Worm (Caenorhabditis elegans) whole organism, L3 larva: ENCODE results near the gene nhr-154.

Source experiments
- R02D3.7 ChIP-seq: fragments of 150-350 bp; optimal IDR thresholded peaks from 2 replicates; lab custom pipeline; 2014; ENCODE audit warnings: missing biosample characterization, missing genetic modification characterization
- ceh-16 ChIP-seq: sonication (generic microtip); optimal IDR thresholded peaks from 2 replicates; lab custom pipeline; 2017; ENCODE audit warnings: missing biosample characterization, missing genetic modification characterization
- ceh-82 ChIP-seq: fragments of 150-350 bp; optimal IDR thresholded peaks from 2 replicates; lab custom pipeline; 2014; ENCODE audit warnings: missing biosample characterization, missing genetic modification characterization
- ceh-9 ChIP-seq: sonication (generic microtip); optimal IDR thresholded peaks from 2 replicates; lab custom pipeline; 2018; ENCODE audit warnings: missing biosample characterization, missing genetic modification characterization
- elt-1 ChIP-seq: fragments of 150-350 bp; optimal IDR thresholded peaks from 2 replicates; lab custom pipeline; 2014; ENCODE audit warnings: missing biosample characterization, missing genetic modification characterization
- elt-2 ChIP-seq: sonication (generic microtip); optimal IDR thresholded peaks from 2 replicates; lab custom pipeline; 2016; ENCODE audit warnings: missing genetic modification reagents, mild to moderate bottlenecking, missing genetic modification characterization, missing compliant biosample characterization
- eor-1 ChIP-seq, 2 experiments: fragments of 150-350 bp; optimal IDR thresholded peaks; 2 replicates each; lab custom pipeline; 2014 to 2018; ENCODE audit warnings: missing biosample characterization in 2 of 2, missing genetic modification characterization in 2 of 2
- fkh-10 ChIP-seq: sonication (generic microtip); optimal IDR thresholded peaks from 2 replicates; lab custom pipeline; 2017; ENCODE audit warnings: missing biosample characterization, missing genetic modification reagents, missing genetic modification characterization
- fkh-2 ChIP-seq: fragments of 150-350 bp; optimal IDR thresholded peaks from 2 replicates; lab custom pipeline; 2014; ENCODE audit warnings: missing biosample characterization, missing genetic modification reagents, missing genetic modification characterization
- jun-1 ChIP-seq: fragments of 150-350 bp; optimal IDR thresholded peaks from 2 replicates; lab custom pipeline; 2014; ENCODE audit warnings: missing biosample characterization, missing genetic modification reagents, missing genetic modification characterization
- lsy-12 ChIP-seq: sonication (generic microtip); optimal IDR thresholded peaks from 2 replicates; lab custom pipeline; 2016; ENCODE audit warnings: mild to moderate bottlenecking, missing genetic modification characterization, missing compliant biosample characterization
- mdl-1 ChIP-seq: fragments of 150-350 bp; optimal IDR thresholded peaks from 2 replicates; lab custom pipeline; 2014; ENCODE audit warnings: missing biosample characterization, missing genetic modification characterization
- mml-1 ChIP-seq: fragments of 150-350 bp; sonication (generic microtip); optimal IDR thresholded peaks from 3 replicates; lab custom pipeline; 2014; ENCODE audit warnings: missing biosample characterization, missing genetic modification characterization
- nfya-1 ChIP-seq: sonication (generic microtip); optimal IDR thresholded peaks from 2 replicates; lab custom pipeline; 2017; ENCODE audit warnings: missing genetic modification characterization, mild to moderate bottlenecking, missing compliant biosample characterization, antibody characterized with exemption, moderate library complexity; ENCODE audit not compliant: insufficient read depth
- nhr-11 ChIP-seq: fragments of 150-350 bp; optimal IDR thresholded peaks from 2 replicates; lab custom pipeline; 2014; ENCODE audit warnings: missing biosample characterization, missing genetic modification characterization
- nhr-12 ChIP-seq: fragments of 150-350 bp; optimal IDR thresholded peaks from 2 replicates; lab custom pipeline; 2014; ENCODE audit warnings: missing biosample characterization, missing genetic modification characterization
- nhr-23 ChIP-seq: fragments of 150-350 bp; optimal IDR thresholded peaks from 2 replicates; lab custom pipeline; 2014; ENCODE audit warnings: missing biosample characterization, missing genetic modification reagents, missing genetic modification characterization
- nhr-237 ChIP-seq: fragments of 150-350 bp; optimal IDR thresholded peaks from 2 replicates; lab custom pipeline; 2014; ENCODE audit warnings: missing biosample characterization, missing genetic modification characterization
- nhr-28 ChIP-seq: fragments of 150-350 bp; optimal IDR thresholded peaks from 2 replicates; lab custom pipeline; 2014; ENCODE audit warnings: missing biosample characterization, missing genetic modification characterization
- nhr-43 ChIP-seq: sonication (generic microtip); optimal IDR thresholded peaks from 2 replicates; lab custom pipeline; 2016; ENCODE audit warnings: mild to moderate bottlenecking, missing genetic modification characterization, missing compliant biosample characterization; ENCODE audit not compliant: poor library complexity, severe bottlenecking
- nhr-67 ChIP-seq: fragments of 150-350 bp; optimal IDR thresholded peaks from 2 replicates; lab custom pipeline; 2014; ENCODE audit warnings: missing biosample characterization, missing genetic modification characterization
- nhr-76 ChIP-seq: fragments of 150-350 bp; sonication (generic microtip); optimal IDR thresholded peaks from 5 replicates; lab custom pipeline; 2014; ENCODE audit warnings: missing biosample characterization, missing genetic modification characterization
- nhr-77 ChIP-seq: fragments of 150-350 bp; optimal IDR thresholded peaks from 2 replicates; lab custom pipeline; 2014; ENCODE audit warnings: missing biosample characterization, missing genetic modification characterization
- pha-4 ChIP-seq: fragments of 150-350 bp; optimal IDR thresholded peaks from 2 replicates; lab custom pipeline; 2014; ENCODE audit warnings: missing biosample characterization, missing genetic modification reagents, missing genetic modification characterization
- unc-39 ChIP-seq: sonication (generic microtip); optimal IDR thresholded peaks from 4 replicates; lab custom pipeline; 2017; ENCODE audit warnings: missing biosample characterization, missing genetic modification characterization

The nhr-154 gene

ce11 chrV:12137942-12138341 lies 36.8 kb downstream of the nhr-154 start:
- TF ChIP-seq mml-1 = no peak
- no peak for TF ChIP-seq nhr-77 (tag; lab: Kevin White, UChicago)
- TF ChIP-seq ceh-9 = no peak
- TF ChIP-seq nhr-237 (tag; lab: Kevin White, UChicago) = no peak
- TF ChIP-seq nhr-76 (tag; lab: Kevin White, UChicago) = no peak
- TF ChIP-seq unc-39 (tag; lab: Kevin White, UChicago) = no peak
- TF ChIP-seq fkh-10 = no peak
- TF ChIP-seq lsy-12 = no peak
- no peak for TF ChIP-seq nhr-67 (tag; lab: Kevin White, UChicago)
- no peak for TF ChIP-seq nhr-11 (tag; lab: Kevin White, UChicago)
- no peak for TF ChIP-seq nhr-12
- TF ChIP-seq mdl-1 (tag; lab: Kevin White, UChicago) = no peak
- no peak for TF ChIP-seq nhr-43 (tag; lab: Kevin White, UChicago)
- TF ChIP-seq nhr-23 (tag; lab: Kevin White, UChicago) = no peak
- TF ChIP-seq eor-1 (tag; optimal IDR thresholded peaks at IDR 0.05; lab: Kevin White, UChicago) = no peak
- TF ChIP-seq elt-2 = no peak
- TF ChIP-seq jun-1 (tag; lab: Kevin White, UChicago) = no peak
- TF ChIP-seq ceh-16 (tag; lab: Kevin White, UChicago) = no peak

ce11 chrV:12140625-12141024 lies 39.5 kb downstream of the nhr-154 start, which contains the start of gene C27A7.3:
Gene C27A7.3 (plus strand): TSS chrV:12140925.
- TF ChIP-seq pha-4 (tag; lab: Kevin White, UChicago) = no peak
- TF ChIP-seq nhr-12 = no peak
- no peak for TF ChIP-seq nhr-23 (tag; lab: Kevin White, UChicago)
- TF ChIP-seq fkh-2 = no peak
- TF ChIP-seq, all 47 proteins: peak for 0

DNA sequence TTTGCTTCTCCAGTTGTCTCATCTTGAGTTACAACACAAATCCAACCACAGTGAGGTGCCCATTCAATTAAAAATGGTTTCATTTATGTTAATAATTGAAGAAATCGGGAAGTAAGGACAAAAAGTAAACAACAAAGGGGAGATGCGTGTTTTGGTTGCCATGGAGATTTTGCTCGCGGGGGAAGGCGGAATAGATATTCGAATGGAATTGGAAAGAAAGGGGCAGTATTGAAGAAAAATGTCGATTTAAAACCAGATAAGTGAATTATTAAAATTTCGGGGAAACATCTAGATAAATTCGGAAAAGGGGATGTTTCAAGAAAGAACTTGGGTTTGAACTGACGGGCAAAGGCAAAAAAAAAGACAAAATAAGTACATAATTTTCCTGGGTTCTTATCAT lies 49.5 kb downstream of the nhr-154 start, which contains the start of gene che-11:
che-11 (minus strand) TSS at position 101 of the 400 bp plus-strand sequence.
- TF ChIP-seq ceh-9 (no peak), nfya-1 (tag; lab: Kevin White, UChicago) (no peak), R02D3.7 (tag; lab: Kevin White, UChicago) (no peak), nhr-76 (tag; lab: Kevin White, UChicago) (no peak), fkh-2 (no peak), elt-1 (tag; lab: Kevin White, UChicago) (no peak), ceh-82 (tag; lab: Kevin White, UChicago) (no peak)

- TF ChIP-seq nhr-28 = no peak
- TF ChIP-seq nhr-43 (tag; lab: Kevin White, UChicago) = no peak
- no peak for TF ChIP-seq elt-1 (tag; lab: Kevin White, UChicago)
- TF ChIP-seq nhr-12 = no peak
- TF ChIP-seq, all 47 proteins: peak for 0
Measured at ce11 chrV:12152857-12153256, 51.8 kb downstream of the nhr-154 start, which contains the start of gene C27A7.8. Gene C27A7.8 (plus strand): TSS chrV:12153157.
